Worm (Caenorhabditis elegans) whole organism, late embryonic: ENCODE results near the gene inpp-1.
A peak's percentile ranks its signal among the peaks of the same experiment; 100 is the strongest.

ENCODE experiments used
- C38D4.7 ChIP-seq: fragments of 200-800 bp; sonication (Bioruptor generic); optimal IDR thresholded peaks from 2 replicates; lab custom pipeline; 2018; ENCODE audit warnings: mild to moderate bottlenecking, missing genetic modification characterization, moderate library complexity, missing compliant biosample characterization
- K02D7.2 ChIP-seq: sonication (generic microtip); optimal IDR thresholded peaks from 2 replicates; lab custom pipeline; 2017; ENCODE audit warnings: mild to moderate bottlenecking, missing genetic modification characterization, missing compliant biosample characterization
- T23F11.4 ChIP-seq: fragments of 200-800 bp; sonication (Bioruptor generic); optimal IDR thresholded peaks from 2 replicates; lab custom pipeline; 2018; ENCODE audit warnings: mild to moderate bottlenecking, missing genetic modification characterization, missing compliant biosample characterization
- ceh-14 ChIP-seq: sonication (generic microtip); optimal IDR thresholded peaks from 2 replicates; lab custom pipeline; 2016; ENCODE audit warnings: missing genotype, missing genetic modification characterization, missing compliant biosample characterization
- ceh-18 ChIP-seq: sonication (generic microtip); optimal IDR thresholded peaks from 2 replicates; lab custom pipeline; 2016; ENCODE audit warnings: missing genetic modification characterization, missing compliant biosample characterization
- ceh-19 ChIP-seq: fragments of 200-800 bp; sonication (Bioruptor generic); optimal IDR thresholded peaks from 2 replicates; lab custom pipeline; 2018; ENCODE audit warnings: mild to moderate bottlenecking, missing genetic modification characterization, missing compliant biosample characterization
- ceh-2 ChIP-seq: sonication (generic microtip); optimal IDR thresholded peaks from 2 replicates; lab custom pipeline; 2016; ENCODE audit warnings: missing genotype, missing genetic modification characterization, missing compliant biosample characterization
- ceh-22 ChIP-seq: sonication (generic microtip); optimal IDR thresholded peaks from 2 replicates; lab custom pipeline; 2017; ENCODE audit warnings: missing biosample characterization, missing genetic modification characterization
- ceh-24 ChIP-seq: sonication (generic microtip); optimal IDR thresholded peaks from 2 replicates; lab custom pipeline; 2016; ENCODE audit warnings: mild to moderate bottlenecking, missing genetic modification characterization, missing compliant biosample characterization
- ceh-31 ChIP-seq: sonication (generic microtip); optimal IDR thresholded peaks from 2 replicates; lab custom pipeline; 2016; ENCODE audit warnings: missing genetic modification characterization, missing compliant biosample characterization
- ceh-9 ChIP-seq: sonication (generic microtip); optimal IDR thresholded peaks from 2 replicates; lab custom pipeline; 2016; ENCODE audit warnings: mild to moderate bottlenecking, missing genetic modification characterization, inconsistent platforms, missing compliant biosample characterization
- che-1 ChIP-seq: sonication (generic microtip); optimal IDR thresholded peaks from 2 replicates; lab custom pipeline; 2016; ENCODE audit warnings: mild to moderate bottlenecking, missing genetic modification characterization, missing compliant biosample characterization
- elt-2 ChIP-seq: sonication (generic microtip); optimal IDR thresholded peaks from 2 replicates; lab custom pipeline; 2016; ENCODE audit warnings: missing genetic modification reagents, missing genetic modification characterization, missing compliant biosample characterization
- eyg-1 ChIP-seq: sonication (generic microtip); optimal IDR thresholded peaks from 2 replicates; lab custom pipeline; 2016; ENCODE audit warnings: missing genotype, missing genetic modification characterization, missing compliant biosample characterization
- fax-1 ChIP-seq: sonication (generic microtip); optimal IDR thresholded peaks from 2 replicates; lab custom pipeline; 2016; ENCODE audit warnings: missing genotype, missing genetic modification characterization, missing compliant biosample characterization
- fkh-10 ChIP-seq: fragments of 150-350 bp; optimal IDR thresholded peaks from 2 replicates; lab custom pipeline; 2014; ENCODE audit warnings: missing biosample characterization, missing genetic modification reagents, missing genetic modification characterization
- gmeb-2 ChIP-seq: sonication (generic microtip); optimal IDR thresholded peaks from 2 replicates; lab custom pipeline; 2016; ENCODE audit warnings: missing genetic modification characterization, inconsistent platforms, missing compliant biosample characterization
- nfya-1 ChIP-seq: sonication (generic microtip); optimal IDR thresholded peaks from 2 replicates; lab custom pipeline; 2017; ENCODE audit warnings: missing genetic modification characterization, mild to moderate bottlenecking, missing compliant biosample characterization, antibody characterized with exemption, moderate library complexity
- nhr-232 ChIP-seq: sonication (generic microtip); optimal IDR thresholded peaks from 2 replicates; lab custom pipeline; 2016; ENCODE audit warnings: missing genetic modification characterization, missing compliant biosample characterization
- odd-2 ChIP-seq: sonication (generic microtip); optimal IDR thresholded peaks from 2 replicates; lab custom pipeline; 2017; ENCODE audit warnings: antibody characterized with exemption, mild to moderate bottlenecking, missing genetic modification characterization, missing compliant biosample characterization
- pat-9 ChIP-seq: fragments of 200-800 bp; sonication (Bioruptor generic); optimal IDR thresholded peaks from 2 replicates; lab custom pipeline; 2018; ENCODE audit warnings: mild to moderate bottlenecking, missing genetic modification characterization, moderate library complexity, missing compliant biosample characterization
- pha-2 ChIP-seq: sonication (generic microtip); optimal IDR thresholded peaks from 2 replicates; lab custom pipeline; 2017; ENCODE audit warnings: mild to moderate bottlenecking, missing genetic modification characterization, missing compliant biosample characterization
- pha-4 ChIP-seq: fragments of 150-350 bp; optimal IDR thresholded peaks from 2 replicates; lab custom pipeline; 2018; ENCODE audit warnings: missing biosample characterization, missing genetic modification reagents, missing genetic modification characterization
- pqm-1 ChIP-seq: sonication (generic microtip); optimal IDR thresholded peaks from 2 replicates; lab custom pipeline; 2016; ENCODE audit warnings: missing genetic modification characterization, missing compliant biosample characterization
- rnt-1 ChIP-seq: sonication (generic microtip); optimal IDR thresholded peaks from 2 replicates; lab custom pipeline; 2016; ENCODE audit warnings: missing genetic modification characterization, missing compliant biosample characterization
- sdc-2 ChIP-seq: sonication (generic microtip); optimal IDR thresholded peaks from 2 replicates; lab custom pipeline; 2016; ENCODE audit warnings: missing genotype, missing genetic modification characterization, missing compliant biosample characterization
- sox-2 ChIP-seq: fragments of 200-800 bp; sonication (Bioruptor generic); IDR thresholded peaks from 2 replicates; pipeline ENCODE4 v1.3.6; 2022; ENCODE audit warnings: missing genetic modification reagents, missing genetic modification characterization, missing compliant biosample characterization
- sox-4 ChIP-seq: sonication (generic microtip); optimal IDR thresholded peaks from 2 replicates; lab custom pipeline; 2017; ENCODE audit warnings: mild to moderate bottlenecking, missing genetic modification characterization, inconsistent platforms, missing compliant biosample characterization
- syd-9 ChIP-seq: sonication (generic microtip); optimal IDR thresholded peaks from 2 replicates; lab custom pipeline; 2016; ENCODE audit warnings: mild to moderate bottlenecking, missing genetic modification characterization, moderate library complexity, missing compliant biosample characterization
- unc-42 ChIP-seq: sonication (generic microtip); optimal IDR thresholded peaks from 2 replicates; lab custom pipeline; 2016; ENCODE audit warnings: missing genotype, missing genetic modification characterization, missing compliant biosample characterization
- unc-55 ChIP-seq: sonication (generic microtip); optimal IDR thresholded peaks from 2 replicates; lab custom pipeline; 2017; ENCODE audit warnings: missing biosample characterization, missing genetic modification reagents, missing genetic modification characterization
- unc-86 ChIP-seq: sonication (generic microtip); optimal IDR thresholded peaks from 2 replicates; lab custom pipeline; 2016; ENCODE audit warnings: missing genetic modification characterization, missing compliant biosample characterization

Gene inpp-1

DNA sequence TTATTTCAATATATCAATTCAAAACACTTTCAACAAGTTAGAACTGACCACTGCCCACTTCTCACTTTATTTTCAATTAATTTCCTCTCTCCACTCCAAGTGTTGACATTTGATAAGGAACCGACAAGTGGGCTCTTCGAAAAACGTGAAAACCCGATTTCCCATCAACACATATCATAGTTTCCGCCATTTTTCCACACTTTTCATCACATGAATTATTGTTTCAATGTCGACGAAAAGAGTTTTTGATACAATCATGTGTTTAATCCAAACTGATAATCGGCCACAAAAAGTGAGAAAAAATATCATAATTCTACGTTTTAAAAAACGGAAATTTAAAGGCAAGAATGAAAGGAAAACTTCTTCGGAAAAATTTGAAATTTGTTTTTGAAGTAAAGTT, 22.0 kb upstream of the inpp-1 start:
- TF ChIP-seq ceh-22 (tag; lab: Kevin White, UChicago) (no peak), eyg-1 (tag; lab: Kevin White, UChicago) (no peak), pha-4 (tag; lab: Kevin White, UChicago) (no peak)
- TF ChIP-seq, all 69 proteins: peak for 0

DNA sequence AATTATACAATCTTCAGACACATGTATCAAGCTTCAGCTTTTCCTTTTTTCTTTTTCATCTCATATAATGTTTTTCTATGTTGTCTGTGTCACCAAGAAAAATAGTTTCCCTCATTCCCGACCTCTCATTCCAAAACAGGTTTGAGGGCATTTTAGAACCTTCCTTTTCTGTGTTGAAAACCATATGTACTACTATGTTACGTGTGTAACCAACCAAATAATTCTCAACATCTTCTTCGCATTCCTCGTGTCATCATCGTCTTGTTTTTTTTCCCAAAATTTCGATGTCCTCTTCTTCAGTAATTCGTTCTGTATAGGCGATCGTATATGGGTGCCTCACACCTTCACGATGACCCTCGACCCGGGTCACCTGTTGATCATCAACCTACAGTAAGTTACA, 16.6 kb upstream of the inpp-1 start, which contains the start of gene pept-2:
Gene pept-2, plus strand, starts transcription at position 301 of the 400 bp plus-strand sequence.
- TF ChIP-seq ceh-9 (tag; lab: Kevin White, UChicago), result no peak
- no peak for TF ChIP-seq K02D7.2
- no peak for TF ChIP-seq che-1 (tag; lab: Kevin White, UChicago)
- TF ChIP-seq pha-2 (tag; lab: Kevin White, UChicago), result no peak
- no peak for TF ChIP-seq ceh-22 (tag; lab: Kevin White, UChicago)
- TF ChIP-seq ceh-14 (tag; lab: Kevin White, UChicago), result no peak
- TF ChIP-seq fkh-10 (GFP tag; lab: Kevin White, UChicago), result no peak
- TF ChIP-seq pat-9, result no peak
- TF ChIP-seq unc-42, result no peak
- TF ChIP-seq rnt-1 (tag; lab: Kevin White, UChicago), result no peak
- no peak for TF ChIP-seq unc-86 (tag; lab: Kevin White, UChicago)
- no peak for TF ChIP-seq C38D4.7 (GFP tag; lab: Kevin White, UChicago)
- no peak for TF ChIP-seq fax-1 (tag; lab: Kevin White, UChicago)

DNA sequence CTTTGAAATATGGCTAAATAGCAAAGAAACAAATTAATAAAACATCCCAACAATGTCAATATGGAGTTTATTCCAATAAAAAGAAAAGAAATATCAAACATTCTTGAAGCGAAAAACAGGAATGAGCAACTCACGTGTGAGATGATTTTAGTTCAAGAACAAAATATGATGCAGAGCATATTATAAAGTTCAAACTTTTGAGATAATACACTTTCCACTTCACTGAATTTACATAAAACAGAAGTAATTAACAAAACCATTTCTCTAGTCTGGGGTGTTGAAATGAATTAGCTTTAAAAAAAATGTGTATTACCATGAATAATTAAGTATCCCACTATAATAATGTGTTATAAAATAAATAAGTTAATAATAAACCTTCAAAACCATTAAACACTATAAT, 13.0 kb upstream of the inpp-1 start, which contains the start of gene srd-7:
Gene srd-7, minus strand, starts transcription at position 101 of the 400 bp plus-strand sequence.
- no peak for TF ChIP-seq syd-9 (tag; lab: Kevin White, UChicago)
- TF ChIP-seq pat-9, result no peak
- no peak for TF ChIP-seq sox-4 (tag; lab: Kevin White, UChicago)

DNA sequence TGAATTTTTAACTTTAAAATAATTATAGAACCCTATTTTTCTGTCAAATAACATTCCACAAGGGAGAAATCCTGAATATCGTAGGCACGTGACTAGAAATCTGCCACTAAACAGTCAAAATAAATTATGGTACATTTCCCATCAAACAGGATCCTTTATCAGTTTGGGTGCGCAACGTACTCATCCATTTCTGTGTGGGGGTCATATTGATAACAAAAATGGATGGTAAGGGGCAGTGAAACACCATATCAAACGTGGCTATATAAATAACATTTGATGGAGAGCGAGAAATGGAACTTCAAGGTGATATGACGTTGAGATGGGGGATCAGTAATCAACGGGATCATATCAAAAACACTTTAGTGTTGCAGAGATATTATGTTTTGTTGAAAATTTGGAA, 10.4 kb upstream of the inpp-1 start:
- no peak for TF ChIP-seq unc-42
- TF ChIP-seq elt-2 (tag; lab: Kevin White, UChicago), result peak; percentile 84
- TF ChIP-seq, all 69 proteins: peak for 1

DNA sequence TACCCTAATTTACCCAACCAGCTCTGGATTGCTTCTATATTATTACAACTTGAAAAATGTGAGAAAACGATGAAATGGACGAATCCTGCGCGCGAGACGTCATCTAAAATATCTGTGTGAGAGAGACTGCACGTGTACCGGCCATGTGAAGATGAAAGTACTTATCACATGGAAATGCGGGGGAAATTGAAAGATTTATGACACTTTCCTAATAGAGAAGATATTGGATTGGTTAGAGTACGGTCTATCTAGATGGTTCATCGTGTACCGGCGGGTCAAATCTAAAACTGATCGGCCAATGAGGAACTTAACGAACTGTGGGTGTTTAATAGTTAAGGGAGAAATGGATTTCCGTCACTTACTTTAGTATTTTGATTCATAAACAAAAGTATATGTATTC, 8.3 kb upstream of the inpp-1 start:
- TF ChIP-seq nfya-1 (tag; lab: Kevin White, UChicago) (no peak), ceh-2 (tag; lab: Kevin White, UChicago) (no peak), fkh-10 (GFP tag; lab: Kevin White, UChicago) (no peak), gmeb-2 (tag; lab: Kevin White, UChicago) (no peak), ceh-19 (no peak), ceh-31 (tag; lab: Kevin White, UChicago) (no peak), pqm-1 (tag; lab: Kevin White, UChicago) (no peak), ceh-18 (tag; lab: Kevin White, UChicago) (no peak), elt-2 (tag; lab: Kevin White, UChicago) (no peak), ceh-24 (no peak), nhr-232 (tag; lab: Kevin White, UChicago) (no peak), sdc-2 (tag; lab: Kevin White, UChicago) (no peak), odd-2 (tag; lab: Kevin White, UChicago) (no peak), sox-4 (tag; lab: Kevin White, UChicago) (no peak), T23F11.4 (GFP tag; lab: Kevin White, UChicago) (no peak), sox-2 (GFP tag; lab: Robert Waterston, UW) (no peak), unc-55 (no peak)

DNA sequence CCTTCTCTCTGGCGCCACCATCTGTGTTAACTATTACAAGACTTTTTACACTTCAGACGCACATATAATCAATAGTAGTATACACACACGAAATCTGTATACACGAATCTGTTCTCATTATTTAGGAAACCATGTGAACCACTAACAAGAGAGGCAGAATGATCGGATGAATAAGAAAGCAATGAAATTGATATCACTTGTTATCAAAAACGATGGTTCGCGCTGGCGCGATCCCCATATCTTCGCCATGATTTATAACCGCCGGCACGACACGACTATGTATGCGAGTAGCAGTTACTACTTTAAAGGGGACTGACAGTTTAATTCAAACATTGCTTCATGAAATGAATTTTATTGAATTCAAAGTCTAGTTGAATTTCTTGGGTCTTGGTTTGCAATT, 7.6 kb upstream of the inpp-1 start:
- no peak for TF ChIP-seq fax-1 (tag; lab: Kevin White, UChicago)
